Worm (Caenorhabditis elegans) whole organism, late embryonic: Measurements from ENCODE around the gene F07H5.7.

Experiments
- K02D7.2 ChIP-seq: sonication (generic microtip); optimal IDR thresholded peaks from 2 replicates; lab custom pipeline; 2017; ENCODE audit warnings: mild to moderate bottlenecking, missing genetic modification characterization, missing compliant biosample characterization
- K09A11.1 ChIP-seq: sonication (generic microtip); optimal IDR thresholded peaks from 2 replicates; lab custom pipeline; 2017; ENCODE audit warnings: antibody characterized with exemption, mild to moderate bottlenecking, missing genetic modification characterization, missing compliant biosample characterization; ENCODE audit not compliant: insufficient read depth
- T23F11.4 ChIP-seq: fragments of 200-800 bp; sonication (Bioruptor generic); optimal IDR thresholded peaks from 2 replicates; lab custom pipeline; 2018; ENCODE audit warnings: mild to moderate bottlenecking, missing genetic modification characterization, missing compliant biosample characterization
- Y22D7AL.16 ChIP-seq: sonication (generic microtip); optimal IDR thresholded peaks from 2 replicates; lab custom pipeline; 2016; ENCODE audit warnings: missing genetic modification characterization, missing compliant biosample characterization
- ama-1 ChIP-seq: fragments of 150-350 bp; optimal IDR thresholded peaks from 2 replicates; lab custom pipeline; 2014
- ceh-14 ChIP-seq: sonication (generic microtip); optimal IDR thresholded peaks from 2 replicates; lab custom pipeline; 2016; ENCODE audit warnings: missing genotype, missing genetic modification characterization, missing compliant biosample characterization
- ceh-18 ChIP-seq: sonication (generic microtip); optimal IDR thresholded peaks from 2 replicates; lab custom pipeline; 2016; ENCODE audit warnings: missing genetic modification characterization, missing compliant biosample characterization
- ceh-2 ChIP-seq: sonication (generic microtip); optimal IDR thresholded peaks from 2 replicates; lab custom pipeline; 2016; ENCODE audit warnings: missing genotype, missing genetic modification characterization, missing compliant biosample characterization
- ceh-22 ChIP-seq: sonication (generic microtip); optimal IDR thresholded peaks from 2 replicates; lab custom pipeline; 2017; ENCODE audit warnings: missing biosample characterization, missing genetic modification characterization
- ceh-24 ChIP-seq: sonication (generic microtip); optimal IDR thresholded peaks from 2 replicates; lab custom pipeline; 2016; ENCODE audit warnings: mild to moderate bottlenecking, missing genetic modification characterization, missing compliant biosample characterization
- ceh-30 ChIP-seq: fragments of 150-350 bp; optimal IDR thresholded peaks from 2 replicates; lab custom pipeline; 2014; ENCODE audit warnings: missing biosample characterization, missing genetic modification characterization
- ceh-31 ChIP-seq: sonication (generic microtip); optimal IDR thresholded peaks from 2 replicates; lab custom pipeline; 2016; ENCODE audit warnings: missing genetic modification characterization, missing compliant biosample characterization
- ceh-45 ChIP-seq: fragments of 200-800 bp; sonication (Bioruptor generic); IDR thresholded peaks from 2 replicates; pipeline ENCODE4 v1.3.6; 2022; ENCODE audit warnings: missing genetic modification reagents, missing genetic modification characterization, missing compliant biosample characterization
- ceh-48 ChIP-seq: sonication (generic microtip); optimal IDR thresholded peaks from 2 replicates; lab custom pipeline; 2016; ENCODE audit warnings: missing genetic modification characterization, inconsistent platforms, missing compliant biosample characterization
- ceh-6 ChIP-seq: fragments of 200-800 bp; sonication (Bioruptor generic); optimal IDR thresholded peaks from 2 replicates; lab custom pipeline; 2018; ENCODE audit warnings: mild to moderate bottlenecking, missing genetic modification characterization, missing compliant biosample characterization
- ceh-9 ChIP-seq: sonication (generic microtip); optimal IDR thresholded peaks from 2 replicates; lab custom pipeline; 2016; ENCODE audit warnings: mild to moderate bottlenecking, missing genetic modification characterization, inconsistent platforms, missing compliant biosample characterization
- che-1 ChIP-seq: sonication (generic microtip); optimal IDR thresholded peaks from 2 replicates; lab custom pipeline; 2016; ENCODE audit warnings: mild to moderate bottlenecking, missing genetic modification characterization, missing compliant biosample characterization
- dmd-4 ChIP-seq: sonication (generic microtip); optimal IDR thresholded peaks from 2 replicates; lab custom pipeline; 2016; ENCODE audit warnings: borderline replicate concordance, missing genetic modification characterization, missing compliant biosample characterization
- dve-1 ChIP-seq: sonication (generic microtip); optimal IDR thresholded peaks from 2 replicates; lab custom pipeline; 2017; ENCODE audit warnings: antibody characterized with exemption, mild to moderate bottlenecking, missing genetic modification characterization, missing compliant biosample characterization
- ets-4 ChIP-seq: sonication (generic microtip); optimal IDR thresholded peaks from 2 replicates; lab custom pipeline; 2016; ENCODE audit warnings: missing genetic modification characterization, missing compliant biosample characterization
- eyg-1 ChIP-seq: sonication (generic microtip); optimal IDR thresholded peaks from 2 replicates; lab custom pipeline; 2016; ENCODE audit warnings: missing genotype, missing genetic modification characterization, missing compliant biosample characterization
- fkh-6 ChIP-seq: sonication (generic microtip); optimal IDR thresholded peaks from 2 replicates; lab custom pipeline; 2016; ENCODE audit warnings: missing genetic modification characterization, missing compliant biosample characterization
- hlh-13 ChIP-seq: fragments of 200-800 bp; sonication (Bioruptor generic); optimal IDR thresholded peaks from 2 replicates; lab custom pipeline; 2018; ENCODE audit warnings: mild to moderate bottlenecking, missing genetic modification characterization, missing compliant biosample characterization
- hlh-8 ChIP-seq: sonication (generic microtip); optimal IDR thresholded peaks from 2 replicates; lab custom pipeline; 2016; ENCODE audit warnings: missing genotype, missing genetic modification characterization, missing compliant biosample characterization
- lim-6 ChIP-seq: sonication (generic microtip); optimal IDR thresholded peaks from 2 replicates; lab custom pipeline; 2016; ENCODE audit warnings: missing genetic modification characterization, missing compliant biosample characterization
- lin-11 ChIP-seq: fragments of 200-800 bp; sonication (Bioruptor generic); optimal IDR thresholded peaks from 2 replicates; lab custom pipeline; 2018; ENCODE audit warnings: mild to moderate bottlenecking, missing genetic modification characterization, missing compliant biosample characterization
- madf-2 ChIP-seq: sonication (generic microtip); optimal IDR thresholded peaks from 2 replicates; lab custom pipeline; 2017; ENCODE audit warnings: missing genetic modification characterization, missing compliant biosample characterization
- nfya-1 ChIP-seq: sonication (generic microtip); optimal IDR thresholded peaks from 2 replicates; lab custom pipeline; 2017; ENCODE audit warnings: missing genetic modification characterization, mild to moderate bottlenecking, missing compliant biosample characterization, antibody characterized with exemption, moderate library complexity
- nhr-232 ChIP-seq: sonication (generic microtip); optimal IDR thresholded peaks from 2 replicates; lab custom pipeline; 2016; ENCODE audit warnings: missing genetic modification characterization, missing compliant biosample characterization
- odd-2 ChIP-seq: sonication (generic microtip); optimal IDR thresholded peaks from 2 replicates; lab custom pipeline; 2017; ENCODE audit warnings: antibody characterized with exemption, mild to moderate bottlenecking, missing genetic modification characterization, missing compliant biosample characterization
- pag-3 ChIP-seq: sonication (generic microtip); optimal IDR thresholded peaks from 2 replicates; lab custom pipeline; 2016; ENCODE audit warnings: missing compliant biosample characterization, missing genetic modification characterization, borderline replicate concordance
- pax-1 ChIP-seq: fragments of 150-350 bp; optimal IDR thresholded peaks from 2 replicates; lab custom pipeline; 2014; ENCODE audit warnings: missing biosample characterization, missing genetic modification characterization
- pha-2 ChIP-seq: sonication (generic microtip); optimal IDR thresholded peaks from 2 replicates; lab custom pipeline; 2017; ENCODE audit warnings: mild to moderate bottlenecking, missing genetic modification characterization, missing compliant biosample characterization
- pha-4 ChIP-seq: fragments of 150-350 bp; optimal IDR thresholded peaks from 2 replicates; lab custom pipeline; 2018; ENCODE audit warnings: missing biosample characterization, missing genetic modification reagents, missing genetic modification characterization
- pqm-1 ChIP-seq: sonication (generic microtip); optimal IDR thresholded peaks from 2 replicates; lab custom pipeline; 2016; ENCODE audit warnings: missing genetic modification characterization, missing compliant biosample characterization
- pros-1 ChIP-seq: fragments of 150-350 bp; optimal IDR thresholded peaks from 2 replicates; lab custom pipeline; 2014; ENCODE audit warnings: missing biosample characterization, missing genetic modification reagents, missing genetic modification characterization
- ref-2 ChIP-seq: sonication (generic microtip); optimal IDR thresholded peaks from 2 replicates; lab custom pipeline; 2016; ENCODE audit warnings: missing genetic modification characterization, missing compliant biosample characterization
- rnt-1 ChIP-seq: sonication (generic microtip); optimal IDR thresholded peaks from 2 replicates; lab custom pipeline; 2016; ENCODE audit warnings: missing genetic modification characterization, missing compliant biosample characterization
- sdc-2 ChIP-seq: sonication (generic microtip); optimal IDR thresholded peaks from 2 replicates; lab custom pipeline; 2016; ENCODE audit warnings: missing genotype, missing genetic modification characterization, missing compliant biosample characterization
- sox-2 ChIP-seq: fragments of 200-800 bp; sonication (Bioruptor generic); IDR thresholded peaks from 2 replicates; pipeline ENCODE4 v1.3.6; 2022; ENCODE audit warnings: missing genetic modification reagents, missing genetic modification characterization, missing compliant biosample characterization
- syd-9 ChIP-seq: sonication (generic microtip); optimal IDR thresholded peaks from 2 replicates; lab custom pipeline; 2016; ENCODE audit warnings: mild to moderate bottlenecking, missing genetic modification characterization, moderate library complexity, missing compliant biosample characterization
- tbx-2 ChIP-seq: sonication (generic microtip); optimal IDR thresholded peaks from 2 replicates; lab custom pipeline; 2016; ENCODE audit warnings: missing genetic modification characterization, missing compliant biosample characterization
- tbx-7 ChIP-seq: sonication (generic microtip); optimal IDR thresholded peaks from 2 replicates; lab custom pipeline; 2016; ENCODE audit warnings: missing genotype, missing genetic modification characterization, missing compliant biosample characterization
- unc-3 ChIP-seq, 2 experiments: fragments of 200-800 bp in 1 of 2; sonication (Bioruptor generic) in 1 of 2; sonication (generic microtip) in 1 of 2; conservative IDR thresholded peaks in 1 of 2; optimal IDR thresholded peaks in 1 of 2; 2 replicates each; pipeline versions ENCODE4 v1.3.6 to Lab custom; 2016 to 2022; ENCODE audit warnings: missing compliant biosample characterization in 2 of 2, missing genetic modification characterization in 2 of 2, missing genetic modification reagents in 1 of 2
- unc-42 ChIP-seq: sonication (generic microtip); optimal IDR thresholded peaks from 2 replicates; lab custom pipeline; 2016; ENCODE audit warnings: missing genotype, missing genetic modification characterization, missing compliant biosample characterization
- ztf-16 ChIP-seq: sonication (generic microtip); optimal IDR thresholded peaks from 2 replicates; lab custom pipeline; 2017; ENCODE audit warnings: missing genetic modification characterization, missing compliant biosample characterization

F07H5.7 gene

ce11 chrII:8750056-8750455, 43.9 kb downstream of the F07H5.7 start:
- TF ChIP-seq pros-1 (tag; lab: Kevin White, UChicago) (no peak), ceh-14 (tag; lab: Kevin White, UChicago) (no peak), eyg-1 (no peak), ceh-31 (tag; lab: Kevin White, UChicago) (no peak), ceh-18 (tag; lab: Kevin White, UChicago) (no peak), pax-1 (no peak), ceh-22 (tag; lab: Kevin White, UChicago) (no peak), pha-2 (tag; lab: Kevin White, UChicago) (no peak)

ce11 chrII:8749084-8749483, 44.9 kb downstream of the F07H5.7 start:
- TF ChIP-seq hlh-8 (tag; lab: Kevin White, UChicago) (no peak), che-1 (no peak), ama-1 (lab: Kevin White, UChicago) (no peak), unc-3 (GFP tag; conservative IDR thresholded peaks at IDR 0.05; lab: Robert Waterston, UW) (no peak), unc-3 (tag; optimal IDR thresholded peaks at IDR 0.05; lab: Kevin White, UChicago) (no peak), rnt-1 (tag; lab: Kevin White, UChicago) (peak; percentile 83)
- TF ChIP-seq, all 69 proteins: peak for 1

ce11 chrII:8748638-8749037, 45.3 kb downstream of the F07H5.7 start:
- no peak for TF ChIP-seq dve-1
- no peak for TF ChIP-seq dmd-4
- no peak for TF ChIP-seq nhr-232 (tag; lab: Kevin White, UChicago)
- TF ChIP-seq fkh-6 (tag; lab: Kevin White, UChicago), result no peak
- no peak for TF ChIP-seq ceh-2
- no peak for TF ChIP-seq che-1
- TF ChIP-seq tbx-2 (tag; lab: Kevin White, UChicago), result no peak
- no peak for TF ChIP-seq unc-42 (tag; lab: Kevin White, UChicago)
- no peak for TF ChIP-seq syd-9 (tag; lab: Kevin White, UChicago)

ce11 chrII:8747939-8748352, 46.0 kb downstream of the F07H5.7 start:
- TF ChIP-seq K09A11.1 (no peak), che-1 (no peak), hlh-13 (GFP tag; lab: Kevin White, UChicago) (no peak), fkh-6 (tag; lab: Kevin White, UChicago) (no peak), ceh-6 (GFP tag; lab: Kevin White, UChicago) (peak; percentile 27), dmd-4 (no peak), rnt-1 (tag; lab: Kevin White, UChicago) (peak; percentile 14), pha-4 (tag; lab: Kevin White, UChicago) (no peak), Y22D7AL.16 (tag; lab: Kevin White, UChicago) (no peak), madf-2 (tag; lab: Kevin White, UChicago) (no peak), ceh-30 (tag; lab: Kevin White, UChicago) (no peak), hlh-8 (tag; lab: Kevin White, UChicago) (no peak), ceh-45 (no peak), ceh-48 (no peak), sox-2 (GFP tag; lab: Robert Waterston, UW) (no peak), eyg-1 (no peak), dve-1 (no peak), T23F11.4 (peak; percentile 34), ref-2 (tag; lab: Kevin White, UChicago) (peak; percentile 28), pag-3 (tag; lab: Kevin White, UChicago) (no peak), odd-2 (tag; lab: Kevin White, UChicago) (no peak), ceh-24 (tag; lab: Kevin White, UChicago) (no peak), ets-4 (tag; lab: Kevin White, UChicago) (no peak), ztf-16 (no peak), lim-6 (tag; lab: Kevin White, UChicago) (no peak), pros-1 (tag; lab: Kevin White, UChicago) (no peak), pqm-1 (tag; lab: Kevin White, UChicago) (no peak), ama-1 (lab: Kevin White, UChicago) (no peak), lin-11 (tag; lab: Kevin White, UChicago) (no peak), sdc-2 (tag; lab: Kevin White, UChicago) (no peak), unc-3 (GFP tag; conservative IDR thresholded peaks at IDR 0.05; lab: Robert Waterston, UW) (no peak), unc-3 (tag; optimal IDR thresholded peaks at IDR 0.05; lab: Kevin White, UChicago) (no peak), ceh-9 (tag; lab: Kevin White, UChicago) (no peak), tbx-7 (no peak), K02D7.2 (tag; lab: Kevin White, UChicago) (no peak), ceh-14 (tag; lab: Kevin White, UChicago) (no peak), nfya-1 (tag; lab: Kevin White, UChicago) (peak; percentile 59)
